Fruit fly (Drosophila melanogaster) whole organism, embryonic: Measurements from ENCODE around the gene CheA86a.

Experiments used
- Bdp1 ChIP-seq: fragments of 200-800 bp; sonication (Bioruptor generic); optimal IDR thresholded peaks from 3 replicates; lab custom pipeline; 2016; ENCODE audit warnings: missing biosample characterization, missing genetic modification characterization
- BtbVII ChIP-seq: fragments of 200-800 bp; sonication (Bioruptor generic); optimal IDR thresholded peaks from 3 replicates; lab custom pipeline; 2017; ENCODE audit warnings: missing biosample characterization, mild to moderate bottlenecking, missing genetic modification characterization
- CG1024 ChIP-seq: fragments of 200-800 bp; sonication (Bioruptor generic); IDR thresholded peaks from 2 replicates; pipeline ENCODE4 v1.3.6; 2022; ENCODE audit warnings: missing biosample characterization, missing genetic modification characterization
- CG11085 ChIP-seq: fragments of 200-800 bp; sonication (Bioruptor generic); IDR thresholded peaks from 2 replicates; pipeline ENCODE4 v1.3.6; 2022; ENCODE audit warnings: missing biosample characterization, missing genetic modification characterization
- CG11456 ChIP-seq: fragments of 200-800 bp; sonication (Bioruptor generic); IDR thresholded peaks from 3 replicates; pipeline ENCODE4 v1.3.6; 2022; ENCODE audit warnings: missing biosample characterization, missing genetic modification characterization
- CG12071 ChIP-seq: fragments of 200-800 bp; sonication (Bioruptor generic); optimal IDR thresholded peaks from 3 replicates; lab custom pipeline; 2018; ENCODE audit warnings: missing biosample characterization, mild to moderate bottlenecking, missing genetic modification characterization
- CG1529 ChIP-seq: fragments of 200-800 bp; sonication (Bioruptor generic); optimal IDR thresholded peaks from 3 replicates; lab custom pipeline; 2018; ENCODE audit warnings: missing biosample characterization, missing genetic modification characterization
- CG17359 ChIP-seq: fragments of 200-800 bp; sonication (Bioruptor generic); optimal IDR thresholded peaks from 3 replicates; lab custom pipeline; 2018; ENCODE audit warnings: missing biosample characterization, mild to moderate bottlenecking, missing genetic modification characterization, moderate library complexity
- CG1792 ChIP-seq: fragments of 200-800 bp; sonication (Bioruptor generic); optimal IDR thresholded peaks from 2 replicates; lab custom pipeline; 2016; ENCODE audit warnings: missing biosample characterization, missing genetic modification characterization
- CG18764 ChIP-seq: fragments of 200-800 bp; sonication (Bioruptor generic); optimal IDR thresholded peaks from 3 replicates; lab custom pipeline; 2016; ENCODE audit warnings: missing biosample characterization, missing genetic modification characterization
- CG2129 ChIP-seq: fragments of 200-800 bp; sonication (Bioruptor generic); IDR thresholded peaks from 2 replicates; pipeline ENCODE4 v1.3.6; 2022; ENCODE audit warnings: missing biosample characterization, missing genetic modification characterization; ENCODE audit not compliant: partially characterized antibody
- CG2199 ChIP-seq: fragments of 200-800 bp; sonication (Bioruptor generic); IDR thresholded peaks from 3 replicates; pipeline ENCODE4 v1.3.6; 2022; ENCODE audit warnings: missing biosample characterization, missing genetic modification characterization
- CG2889 ChIP-seq: fragments of 200-800 bp; sonication (Bioruptor generic); IDR thresholded peaks from 3 replicates; pipeline ENCODE4 v1.3.6; 2022; ENCODE audit warnings: missing biosample characterization, missing genetic modification characterization
- CG30403 ChIP-seq: fragments of 200-800 bp; sonication (Bioruptor generic); optimal IDR thresholded peaks from 3 replicates; lab custom pipeline; 2016; ENCODE audit warnings: missing biosample characterization, missing genetic modification characterization
- CG32767 ChIP-seq: fragments of 200-800 bp; sonication (Bioruptor generic); IDR thresholded peaks from 2 replicates; pipeline ENCODE4 v1.3.6; 2022; ENCODE audit warnings: missing biosample characterization, missing genetic modification characterization
- CG3281 ChIP-seq: fragments of 200-800 bp; sonication (Bioruptor generic); optimal IDR thresholded peaks from 3 replicates; lab custom pipeline; 2017; ENCODE audit warnings: missing biosample characterization, mild to moderate bottlenecking, missing genetic modification characterization
- CG34376 ChIP-seq: fragments of 200-800 bp; sonication (Bioruptor generic); optimal IDR thresholded peaks from 2 replicates; lab custom pipeline; 2018; ENCODE audit warnings: missing biosample characterization, mild to moderate bottlenecking, missing genetic modification characterization
- CG3726 ChIP-seq: fragments of 200-800 bp; sonication (Bioruptor generic); IDR thresholded peaks from 3 replicates; pipeline ENCODE4, ENCODE4 v1.3.6; 2022; ENCODE audit warnings: missing biosample characterization, missing genetic modification characterization
- CG4328 ChIP-seq: fragments of 200-800 bp; sonication (Bioruptor generic); optimal IDR thresholded peaks from 3 replicates; lab custom pipeline; 2017; ENCODE audit warnings: missing biosample characterization, missing genetic modification reagents, missing genetic modification characterization
- CG6689 ChIP-seq: fragments of 200-800 bp; sonication (Bioruptor generic); IDR thresholded peaks from 2 replicates; pipeline ENCODE4 v1.3.6; 2022; ENCODE audit warnings: missing biosample characterization, missing genetic modification characterization
- CG7556 ChIP-seq: fragments of 200-800 bp; sonication (Bioruptor generic); optimal IDR thresholded peaks from 2 replicates; lab custom pipeline; 2017; ENCODE audit warnings: missing biosample characterization, mild to moderate bottlenecking, missing genetic modification characterization
- CG8765 ChIP-seq: fragments of 200-800 bp; sonication (Bioruptor generic); IDR thresholded peaks from 2 replicates; pipeline ENCODE4 v1.3.6; 2022; ENCODE audit warnings: missing biosample characterization, missing genetic modification characterization
- Gug ChIP-seq: fragments of 200-800 bp; sonication (Bioruptor generic); IDR thresholded peaks from 4 replicates; pipeline ENCODE4 v1.3.6; 2022; ENCODE audit warnings: missing biosample characterization, missing genetic modification characterization
- H2.0 ChIP-seq: fragments of 200-800 bp; sonication (Bioruptor generic); IDR thresholded peaks from 2 replicates; pipeline ENCODE4 v1.3.6; 2022; ENCODE audit warnings: missing biosample characterization, missing genetic modification characterization
- HmgZ ChIP-seq: fragments of 200-800 bp; sonication (Bioruptor generic); optimal IDR thresholded peaks from 2 replicates; lab custom pipeline; 2018; ENCODE audit warnings: missing biosample characterization, mild to moderate bottlenecking, missing genetic modification characterization
- Hmr ChIP-seq: fragments of 200-800 bp; sonication (Bioruptor generic); optimal IDR thresholded peaks from 3 replicates; lab custom pipeline; 2017; ENCODE audit warnings: mild to moderate bottlenecking, missing biosample characterization, missing genetic modification reagents, missing genetic modification characterization
- Meics ChIP-seq: fragments of 200-800 bp; sonication (Bioruptor generic); optimal IDR thresholded peaks from 2 replicates; lab custom pipeline; 2017; ENCODE audit warnings: missing biosample characterization, mild to moderate bottlenecking, missing genetic modification characterization
- Myb ChIP-seq: fragments of 200-800 bp; sonication (Bioruptor generic); optimal IDR thresholded peaks from 2 replicates; lab custom pipeline; 2016; ENCODE audit warnings: missing biosample characterization, missing genetic modification characterization
- NfI ChIP-seq: fragments of 200-800 bp; sonication (Bioruptor generic); optimal IDR thresholded peaks from 3 replicates; lab custom pipeline; 2018; ENCODE audit warnings: missing biosample characterization, mild to moderate bottlenecking, missing genetic modification characterization, moderate library complexity
- Oaz ChIP-seq: fragments of 200-800 bp; sonication (Bioruptor generic); IDR thresholded peaks from 2 replicates; pipeline ENCODE4 v1.3.6; 2022; ENCODE audit warnings: missing biosample characterization, missing genetic modification characterization
- Sox102F ChIP-seq: fragments of 200-800 bp; sonication (Bioruptor generic); optimal IDR thresholded peaks from 2 replicates; lab custom pipeline; 2018; ENCODE audit warnings: missing biosample characterization, mild to moderate bottlenecking, missing genetic modification characterization, moderate library complexity
- Spps ChIP-seq: fragments of 200-800 bp; sonication (Bioruptor generic); optimal IDR thresholded peaks from 2 replicates; lab custom pipeline; 2018; ENCODE audit warnings: missing biosample characterization, mild to moderate bottlenecking, missing genetic modification characterization
- Sry-δ ChIP-seq: fragments of 200-800 bp; sonication (Bioruptor generic); optimal IDR thresholded peaks from 2 replicates; lab custom pipeline; 2016; ENCODE audit warnings: missing biosample characterization, missing genetic modification characterization
- Trl ChIP-seq, 3 experiments: fragments of >200 bp in 2 of 3; fragments of 200-800 bp in 1 of 3; sonication (Bioruptor generic) in 1 of 3; optimal IDR thresholded peaks; 2 replicates in 1 of 3; 3 replicates in 2 of 3; lab custom pipeline; 2016 to 2017; ENCODE audit warnings: missing biosample characterization in 1 of 3, missing genetic modification characterization in 1 of 3
- ab ChIP-seq: fragments of 200-800 bp; sonication (Bioruptor generic); optimal IDR thresholded peaks from 2 replicates; lab custom pipeline; 2016; ENCODE audit warnings: missing biosample characterization, missing genetic modification characterization
- ac ChIP-seq: fragments of 200-800 bp; sonication (Bioruptor generic); optimal IDR thresholded peaks from 3 replicates; lab custom pipeline; 2017; ENCODE audit warnings: missing biosample characterization, mild to moderate bottlenecking, missing genetic modification characterization
- ato ChIP-seq: fragments of 200-800 bp; sonication (Bioruptor generic); IDR thresholded peaks from 2 replicates; pipeline ENCODE4 v1.3.6; 2022; ENCODE audit warnings: missing biosample characterization, missing genetic modification characterization; ENCODE audit not compliant: partially characterized antibody
- chm ChIP-seq: fragments of 200-800 bp; sonication (Bioruptor generic); IDR thresholded peaks from 2 replicates; pipeline ENCODE4 v1.3.6; 2022; ENCODE audit warnings: missing biosample characterization, missing genetic modification characterization
- crol ChIP-seq: fragments of 200-800 bp; sonication (Bioruptor generic); IDR thresholded peaks from 2 replicates; pipeline ENCODE4 v1.3.6; 2022; ENCODE audit warnings: missing biosample characterization, missing genetic modification characterization
- dm ChIP-seq: fragments of 200-800 bp; sonication (Bioruptor generic); optimal IDR thresholded peaks from 3 replicates; lab custom pipeline; 2016; ENCODE audit warnings: missing biosample characterization, missing genetic modification characterization
- dmrt99B ChIP-seq: fragments of 200-800 bp; sonication (Bioruptor generic); optimal IDR thresholded peaks from 2 replicates; lab custom pipeline; 2018; ENCODE audit warnings: missing biosample characterization, mild to moderate bottlenecking, missing genetic modification characterization, moderate library complexity
- grn ChIP-seq: fragments of 200-800 bp; sonication (Bioruptor generic); optimal IDR thresholded peaks from 3 replicates; lab custom pipeline; 2017; ENCODE audit warnings: missing biosample characterization, missing genetic modification characterization
- hb ChIP-seq: fragments of 200-800 bp; sonication (Bioruptor generic); IDR thresholded peaks from 3 replicates; pipeline ENCODE4 v1.3.6; 2022; ENCODE audit warnings: missing biosample characterization, missing genetic modification characterization; ENCODE audit not compliant: partially characterized antibody
- ken ChIP-seq: fragments of 200-800 bp; sonication (Bioruptor generic); IDR thresholded peaks from 3 replicates; pipeline ENCODE4 v1.3.6; 2022; ENCODE audit warnings: missing biosample characterization, missing genetic modification characterization
- lbe ChIP-seq: fragments of 200-800 bp; sonication (Bioruptor generic); optimal IDR thresholded peaks from 2 replicates; lab custom pipeline; 2016; ENCODE audit warnings: missing biosample characterization, mild to moderate bottlenecking, missing genetic modification characterization
- mam ChIP-seq: fragments of 200-800 bp; sonication (Bioruptor generic); optimal IDR thresholded peaks from 3 replicates; lab custom pipeline; 2016; ENCODE audit warnings: missing biosample characterization, missing genetic modification characterization
- mirr ChIP-seq: fragments of 200-800 bp; sonication (Bioruptor generic); optimal IDR thresholded peaks from 3 replicates; lab custom pipeline; 2018; ENCODE audit warnings: missing biosample characterization, mild to moderate bottlenecking, missing genetic modification characterization
- nerfin-1 ChIP-seq: fragments of 200-800 bp; sonication (Bioruptor generic); optimal IDR thresholded peaks from 3 replicates; lab custom pipeline; 2019; ENCODE audit warnings: missing biosample characterization, mild to moderate bottlenecking, missing genetic modification characterization, moderate library complexity
- org-1 ChIP-seq: fragments of 200-800 bp; sonication (Bioruptor generic); optimal IDR thresholded peaks from 2 replicates; lab custom pipeline; 2017; ENCODE audit warnings: missing biosample characterization, missing genetic modification characterization
- sisA ChIP-seq: fragments of 200-800 bp; sonication (Bioruptor generic); IDR thresholded peaks from 2 replicates; pipeline ENCODE4 v1.3.6; 2022; ENCODE audit warnings: missing biosample characterization, missing genetic modification characterization
- sug ChIP-seq: fragments of 200-800 bp; optimal IDR thresholded peaks from 2 replicates; lab custom pipeline; 2019; ENCODE audit warnings: missing biosample characterization, mild to moderate bottlenecking, missing genetic modification characterization, moderate library complexity
- usp ChIP-seq: fragments of >200 bp; optimal IDR thresholded peaks from 2 replicates; lab custom pipeline; 2017; ENCODE audit warnings: missing biosample characterization, missing genetic modification characterization
- zen2 ChIP-seq: fragments of 200-800 bp; sonication (Bioruptor generic); IDR thresholded peaks from 3 replicates; pipeline ENCODE4 v1.3.6; 2022; ENCODE audit warnings: missing biosample characterization, missing genetic modification characterization; ENCODE audit not compliant: partially characterized antibody

CheA86a gene

dm6 chr3R:11126383-11126782 lies 18.7 kb downstream of the CheA86a start:
- TF ChIP-seq ab (GFP tag; lab: Kevin White, UChicago) (no peak), sug (tag; lab: Kevin White, UChicago) (peak; percentile 57), CG8765 (no peak), BtbVII (GFP tag; lab: Kevin White, UChicago) (no peak), CG6689 (GFP tag; lab: Robert Waterston, UW) (no peak), nerfin-1 (no peak), CG1024 (no peak), CG1792 (GFP tag; lab: Kevin White, UChicago) (no peak), Trl (optimal IDR thresholded peaks at IDR 0.05; lab: Kevin White, UChicago) (no peak), Trl (GFP tag; optimal IDR thresholded peaks at IDR 0.05; lab: Kevin White, UChicago) (no peak), Sry-δ (GFP tag; lab: Kevin White, UChicago) (no peak), CG3726 (no peak), CG11456 (no peak), Bdp1 (GFP tag; lab: Kevin White, UChicago) (no peak), Myb (GFP tag; lab: Kevin White, UChicago) (no peak), Sox102F (GFP tag; lab: Kevin White, UChicago) (no peak), Meics (GFP tag; lab: Kevin White, UChicago) (no peak), crol (GFP tag; lab: Robert Waterston, UW) (no peak), Oaz (GFP tag; lab: Robert Waterston, UW) (no peak), CG1529 (GFP tag; lab: Kevin White, UChicago) (no peak), H2.0 (GFP tag; lab: Robert Waterston, UW) (no peak), org-1 (GFP tag; lab: Kevin White, UChicago) (no peak), zen2 (GFP tag; lab: Robert Waterston, UW) (no peak), CG7556 (GFP tag; lab: Kevin White, UChicago) (no peak), dmrt99B (no peak), mirr (GFP tag; lab: Kevin White, UChicago) (peak; percentile 42), Spps (tag; lab: Kevin White, UChicago) (no peak), CG12071 (GFP tag; lab: Kevin White, UChicago) (no peak), grn (GFP tag; lab: Kevin White, UChicago) (peak; percentile 20), CG32767 (GFP tag; lab: Robert Waterston, UW) (no peak), NfI (no peak), sisA (GFP tag; lab: Robert Waterston, UW) (no peak), mam (no peak), CG11085 (GFP tag; lab: Robert Waterston, UW) (no peak), chm (GFP tag; lab: Robert Waterston, UW) (no peak), ato (no peak), ken (GFP tag; lab: Robert Waterston, UW) (no peak), CG17359 (tag; lab: Kevin White, UChicago) (no peak), Hmr (no peak), CG18764 (GFP tag; lab: Kevin White, UChicago) (no peak), CG34376 (GFP tag; lab: Kevin White, UChicago) (peak; percentile 70), lbe (GFP tag; lab: Kevin White, UChicago) (no peak), CG30403 (no peak), dm (GFP tag; lab: Kevin White, UChicago) (no peak), Gug (GFP tag; lab: Robert Waterston, UW) (no peak), hb (GFP tag; lab: Robert Waterston, UW) (no peak), CG2889 (GFP tag; lab: Robert Waterston, UW) (no peak), usp (GFP tag; lab: Kevin White, UChicago) (no peak), HmgZ (tag; lab: Kevin White, UChicago) (peak; percentile 7), CG2199 (GFP tag; lab: Robert Waterston, UW) (no peak), CG2129 (GFP tag; lab: Robert Waterston, UW) (no peak), CG4328 (GFP tag; lab: Kevin White, UChicago) (no peak), CG3281 (GFP tag; lab: Kevin White, UChicago) (peak; percentile 8), ac (no peak)
